Worm (Caenorhabditis elegans) whole organism, L1 larva: ENCODE measurements around the gene ceh-58.

ENCODE experiments used
- C04F5.9 ChIP-seq: sonication (generic microtip); optimal IDR thresholded peaks from 2 replicates; lab custom pipeline; 2016; ENCODE audit warnings: missing genetic modification characterization, missing compliant biosample characterization
- C16A3.4 ChIP-seq: fragments of 150-350 bp; optimal IDR thresholded peaks from 2 replicates; lab custom pipeline; 2014; ENCODE audit warnings: missing biosample characterization, missing genetic modification characterization
- C34B4.2 ChIP-seq: sonication (generic microtip); optimal IDR thresholded peaks from 2 replicates; lab custom pipeline; 2017; ENCODE audit warnings: mild to moderate bottlenecking, missing genetic modification characterization, missing compliant biosample characterization
- F16B12.6 ChIP-seq: fragments of 150-350 bp; optimal IDR thresholded peaks from 2 replicates; lab custom pipeline; 2014; ENCODE audit warnings: missing biosample characterization, missing genetic modification characterization
- Y116A8C.19 ChIP-seq: sonication (generic microtip); optimal IDR thresholded peaks from 2 replicates; lab custom pipeline; 2016; ENCODE audit warnings: missing compliant biosample characterization, missing genetic modification characterization, borderline replicate concordance
- ama-1 ChIP-seq: fragments of 150-350 bp; optimal IDR thresholded peaks from 2 replicates; lab custom pipeline; 2014
- blmp-1 ChIP-seq: fragments of 150-350 bp; optimal IDR thresholded peaks from 2 replicates; lab custom pipeline; 2014; ENCODE audit warnings: missing biosample characterization, missing genetic modification characterization
- ceh-63 ChIP-seq: fragments of 200-800 bp; sonication (Bioruptor generic); optimal IDR thresholded peaks from 2 replicates; lab custom pipeline; 2018; ENCODE audit warnings: mild to moderate bottlenecking, missing genetic modification characterization, missing compliant biosample characterization
- ceh-82 ChIP-seq, 3 experiments: fragments of 150-350 bp in 1 of 3; sonication (generic microtip) in 2 of 3; optimal IDR thresholded peaks; 2 replicates each; lab custom pipeline; 2014 to 2017; ENCODE audit warnings: missing biosample characterization in 3 of 3, missing genetic modification characterization in 3 of 3
- ceh-88 ChIP-seq: fragments of 200-800 bp; sonication (Bioruptor generic); IDR thresholded peaks from 2 replicates; pipeline ENCODE4 v1.3.6; 2022; ENCODE audit warnings: missing genetic modification characterization, missing compliant biosample characterization
- ceh-90 ChIP-seq: sonication (generic microtip); optimal IDR thresholded peaks from 2 replicates; lab custom pipeline; 2016; ENCODE audit warnings: missing genetic modification characterization, missing compliant biosample characterization
- ces-1 ChIP-seq: fragments of 150-350 bp; optimal IDR thresholded peaks from 2 replicates; lab custom pipeline; 2014; ENCODE audit warnings: missing biosample characterization, missing genetic modification reagents, missing genetic modification characterization
- dpl-1 ChIP-seq, 3 experiments: fragments of 150-350 bp in 2 of 3; sonication (generic microtip) in 1 of 3; optimal IDR thresholded peaks; 2 replicates each; lab custom pipeline; 2014 to 2017; ENCODE audit warnings: missing biosample characterization in 3 of 3, missing genetic modification characterization in 3 of 3, missing genetic modification reagents in 3 of 3
- dsc-1 ChIP-seq: sonication (generic microtip); optimal IDR thresholded peaks from 2 replicates; lab custom pipeline; 2016; ENCODE audit warnings: mild to moderate bottlenecking, missing genetic modification characterization, missing compliant biosample characterization
- efl-1 ChIP-seq, 4 experiments: fragments of 150-350 bp; optimal IDR thresholded peaks in 3 of 4; peaks in 1 of 4; 1 replicate in 1 of 4; 2 replicates in 3 of 4; lab custom pipeline; 2014; ENCODE audit warnings: missing biosample characterization in 2 of 4, missing genetic modification characterization in 2 of 4, missing genetic modification reagents in 2 of 4
- efl-3 ChIP-seq: fragments of 200-800 bp; sonication (Bioruptor generic); optimal IDR thresholded peaks from 2 replicates; lab custom pipeline; 2018; ENCODE audit warnings: mild to moderate bottlenecking, missing genetic modification characterization, missing compliant biosample characterization
- egl-13 ChIP-seq: sonication (generic microtip); optimal IDR thresholded peaks from 2 replicates; lab custom pipeline; 2016; ENCODE audit warnings: missing genotype, missing genetic modification reagents, missing genetic modification characterization, missing compliant biosample characterization
- egl-27 ChIP-seq, 2 experiments: fragments of 150-350 bp in 1 of 2; sonication (generic microtip); optimal IDR thresholded peaks; 3 replicates each; lab custom pipeline; 2017 to 2018; ENCODE audit warnings: missing biosample characterization in 2 of 2, missing genetic modification characterization in 2 of 2, missing genetic modification reagents in 2 of 2
- elt-2 ChIP-seq: sonication (generic microtip); optimal IDR thresholded peaks from 2 replicates; lab custom pipeline; 2016; ENCODE audit warnings: missing genetic modification characterization, mild to moderate bottlenecking, inconsistent platforms, missing compliant biosample characterization, missing genetic modification reagents
- elt-3 ChIP-seq, 6 experiments: fragments of 150-350 bp in 1 of 6; sonication (generic microtip); optimal IDR thresholded peaks; 2 replicates each; lab custom pipeline; 2017 to 2018; ENCODE audit warnings: missing biosample characterization in 6 of 6, missing genetic modification characterization in 6 of 6, inconsistent platforms in 1 of 6
- fkh-10 ChIP-seq: sonication (generic microtip); optimal IDR thresholded peaks from 2 replicates; lab custom pipeline; 2017; ENCODE audit warnings: missing biosample characterization, missing genetic modification reagents, missing genetic modification characterization
- fkh-8 ChIP-seq: sonication (generic microtip); optimal IDR thresholded peaks from 2 replicates; lab custom pipeline; 2016; ENCODE audit warnings: mild to moderate bottlenecking, missing genetic modification characterization, missing compliant biosample characterization
- fos-1 ChIP-seq: fragments of 150-350 bp; optimal IDR thresholded peaks from 2 replicates; lab custom pipeline; 2014; ENCODE audit warnings: missing biosample characterization, missing genetic modification characterization
- grh-1 ChIP-seq: fragments of 200-800 bp; sonication (Bioruptor generic); IDR thresholded peaks from 2 replicates; pipeline ENCODE4 v1.3.6; 2022; ENCODE audit warnings: missing genetic modification reagents, missing genetic modification characterization, missing compliant biosample characterization
- hlh-4 ChIP-seq: sonication (generic microtip); optimal IDR thresholded peaks from 2 replicates; lab custom pipeline; 2016; ENCODE audit warnings: mild to moderate bottlenecking, missing genetic modification characterization, missing compliant biosample characterization
- lin-13 ChIP-seq: fragments of 150-350 bp; optimal IDR thresholded peaks from 2 replicates; lab custom pipeline; 2014; ENCODE audit warnings: missing biosample characterization, missing genetic modification reagents, missing genetic modification characterization
- lin-14 ChIP-seq: fragments of 200-800 bp; sonication (Bioruptor generic); optimal IDR thresholded peaks from 2 replicates; lab custom pipeline; 2018; ENCODE audit warnings: mild to moderate bottlenecking, missing genetic modification characterization, moderate library complexity, missing compliant biosample characterization
- lin-39 ChIP-seq: fragments of 150-350 bp; optimal IDR thresholded peaks from 2 replicates; lab custom pipeline; 2014; ENCODE audit warnings: missing biosample characterization, missing genetic modification reagents, missing genetic modification characterization
- lir-3 ChIP-seq: sonication (generic microtip); optimal IDR thresholded peaks from 2 replicates; lab custom pipeline; 2016; ENCODE audit warnings: mild to moderate bottlenecking, missing genetic modification characterization, moderate library complexity, missing compliant biosample characterization; ENCODE audit not compliant: poor library complexity
- lsy-2 ChIP-seq, 2 experiments: fragments of 150-350 bp; optimal IDR thresholded peaks; 2 replicates each; lab custom pipeline; 2014; ENCODE audit warnings: missing biosample characterization in 2 of 2, missing genetic modification characterization in 2 of 2
- mef-2 ChIP-seq: fragments of 150-350 bp; optimal IDR thresholded peaks from 2 replicates; lab custom pipeline; 2014; ENCODE audit warnings: missing biosample characterization, missing genetic modification characterization
- nhr-12 ChIP-seq: sonication (generic microtip); optimal IDR thresholded peaks from 2 replicates; lab custom pipeline; 2017; ENCODE audit warnings: missing biosample characterization, missing genetic modification characterization
- nhr-19 ChIP-seq: fragments of 200-800 bp; sonication (Bioruptor generic); conservative IDR thresholded peaks from 2 replicates; pipeline ENCODE4 v1.3.6; 2022; ENCODE audit warnings: missing genetic modification characterization, missing compliant biosample characterization
- nhr-237 ChIP-seq: fragments of 150-350 bp; optimal IDR thresholded peaks from 2 replicates; lab custom pipeline; 2014; ENCODE audit warnings: missing biosample characterization, missing genetic modification characterization
- nhr-28 ChIP-seq: fragments of 150-350 bp; optimal IDR thresholded peaks from 2 replicates; lab custom pipeline; 2014; ENCODE audit warnings: missing biosample characterization, missing genetic modification characterization
- nhr-47 ChIP-seq: sonication (generic microtip); optimal IDR thresholded peaks from 2 replicates; lab custom pipeline; 2016; ENCODE audit warnings: mild to moderate bottlenecking, missing genetic modification characterization, moderate library complexity, missing compliant biosample characterization
- nhr-71 ChIP-seq: sonication (generic microtip); optimal IDR thresholded peaks from 2 replicates; lab custom pipeline; 2016; ENCODE audit warnings: mild to moderate bottlenecking, missing genetic modification characterization, moderate library complexity, missing compliant biosample characterization
- nhr-77 ChIP-seq: fragments of 150-350 bp; optimal IDR thresholded peaks from 2 replicates; lab custom pipeline; 2014; ENCODE audit warnings: missing biosample characterization, missing genetic modification characterization
- nhr-85 ChIP-seq: sonication (generic microtip); peaks from one replicate; lab custom pipeline; 2016; ENCODE audit warnings: missing genetic modification characterization, inconsistent platforms, missing compliant biosample characterization
- pax-3 ChIP-seq: fragments of 200-800 bp; sonication (Bioruptor generic); optimal IDR thresholded peaks from 2 replicates; lab custom pipeline; 2018; ENCODE audit warnings: mild to moderate bottlenecking, missing genetic modification characterization, moderate library complexity, missing compliant biosample characterization
- skn-1 ChIP-seq: fragments of 150-350 bp; optimal IDR thresholded peaks from 2 replicates; lab custom pipeline; 2014; ENCODE audit warnings: missing biosample characterization, missing genetic modification characterization
- sox-4 ChIP-seq: sonication (generic microtip); optimal IDR thresholded peaks from 2 replicates; lab custom pipeline; 2016; ENCODE audit warnings: missing genetic modification characterization, missing compliant biosample characterization
- sptf-1 ChIP-seq: fragments of 150-350 bp; optimal IDR thresholded peaks from 2 replicates; lab custom pipeline; 2014; ENCODE audit warnings: missing biosample characterization, missing genetic modification characterization
- sup-37 ChIP-seq: fragments of 200-800 bp; sonication (Bioruptor generic); optimal IDR thresholded peaks from 2 replicates; lab custom pipeline; 2018; ENCODE audit warnings: mild to moderate bottlenecking, missing genetic modification characterization, missing compliant biosample characterization
- swsn-7 ChIP-seq: sonication (generic microtip); optimal IDR thresholded peaks from 2 replicates; lab custom pipeline; 2016; ENCODE audit warnings: missing genetic modification characterization, missing compliant biosample characterization
- tbx-2 ChIP-seq: sonication (generic microtip); optimal IDR thresholded peaks from 2 replicates; lab custom pipeline; 2016; ENCODE audit warnings: missing genetic modification characterization, missing compliant biosample characterization
- tlp-1 ChIP-seq: fragments of 150-350 bp; optimal IDR thresholded peaks from 2 replicates; lab custom pipeline; 2014; ENCODE audit warnings: missing biosample characterization, missing genetic modification characterization
- unc-86 ChIP-seq: sonication (generic microtip); optimal IDR thresholded peaks from 2 replicates; lab custom pipeline; 2016; ENCODE audit warnings: missing genetic modification characterization, missing compliant biosample characterization
- xbp-1 ChIP-seq: sonication (generic microtip); optimal IDR thresholded peaks from 2 replicates; lab custom pipeline; 2016; ENCODE audit warnings: missing genetic modification characterization, missing compliant biosample characterization
- zag-1 ChIP-seq: fragments of 150-350 bp; optimal IDR thresholded peaks from 2 replicates; lab custom pipeline; 2014; ENCODE audit warnings: missing biosample characterization, missing genetic modification characterization
- ztf-4 ChIP-seq: fragments of 150-350 bp; optimal IDR thresholded peaks from 2 replicates; lab custom pipeline; 2014; ENCODE audit warnings: missing biosample characterization, missing genetic modification characterization

Gene ceh-58

DNA sequence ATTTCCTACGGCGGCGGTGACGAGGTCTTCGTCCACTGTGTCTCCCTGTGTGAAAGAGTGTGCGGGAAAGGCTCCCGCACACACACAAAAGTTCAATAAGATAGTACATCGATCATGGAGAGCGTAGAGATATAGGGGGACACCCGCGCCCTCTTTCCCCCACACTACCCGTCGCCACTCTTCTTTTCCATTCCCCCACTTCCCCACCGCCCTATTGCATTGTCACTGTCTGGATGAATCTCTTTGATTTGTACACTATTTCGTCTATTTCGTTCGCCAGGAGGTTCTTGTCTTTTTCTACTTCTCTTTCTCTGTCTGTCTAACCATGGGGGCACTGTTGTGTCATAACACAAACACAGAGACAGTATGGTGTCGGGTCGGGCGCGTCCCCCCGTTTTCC is 12.8 kb upstream of the ceh-58 start (continued):
- TF ChIP-seq ceh-82 (tag; optimal IDR thresholded peaks at IDR 0.05; lab: Kevin White, UChicago) (peak in 2 of 3 experiments; percentile 30 to 49), Y116A8C.19 (tag; lab: Kevin White, UChicago) (no peak), nhr-77 (tag; lab: Kevin White, UChicago) (peak; percentile 27), ztf-4 (tag; lab: Kevin White, UChicago) (no peak), grh-1 (GFP tag; lab: Robert Waterston, UW) (peak; percentile 40; the same call in 1 of the 2 replicates), sup-37 (GFP tag; lab: Kevin White, UChicago) (no peak), nhr-71 (peak; percentile 64), unc-86 (tag; lab: Kevin White, UChicago) (no peak), dpl-1 (GFP tag; optimal IDR thresholded peaks at IDR 0.05; lab: Kevin White, UChicago) (peak; percentile 15 to 27 (median 27)), elt-2 (tag; lab: Kevin White, UChicago) (peak; percentile 51), mef-2 (no peak), elt-3 (tag; optimal IDR thresholded peaks at IDR 0.05; lab: Kevin White, UChicago) (no peak), sptf-1 (tag; lab: Kevin White, UChicago) (no peak), nhr-47 (tag; lab: Kevin White, UChicago) (peak; percentile 53), F16B12.6 (tag; lab: Kevin White, UChicago) (no peak), xbp-1 (tag; lab: Kevin White, UChicago) (peak; percentile 37), egl-27 (tag; optimal IDR thresholded peaks at IDR 0.05; lab: Kevin White, UChicago) (peak in 1 of 2 experiments; percentile 39), egl-13 (tag; lab: Kevin White, UChicago) (no peak), nhr-85 (peak; percentile 97), efl-1 (optimal IDR thresholded peaks at IDR 0.05; lab: Kevin White, UChicago) (peak; percentile 37 to 41), efl-1 (GFP tag; optimal IDR thresholded peaks at IDR 0.05 in 1 of 2; lab: Kevin White, UChicago) (peak; percentile 9 to 95), nhr-19 (peak; percentile 66), fkh-10 (GFP tag; lab: Kevin White, UChicago) (no peak), ceh-90 (tag; lab: Kevin White, UChicago) (no peak), blmp-1 (tag; lab: Kevin White, UChicago) (peak; percentile 72), ceh-88 (no peak), C16A3.4 (peak; percentile 27), lin-39 (no peak), C04F5.9 (no peak), lin-13 (GFP tag; lab: Kevin White, UChicago) (peak; percentile 20), fos-1 (tag; lab: Kevin White, UChicago) (peak; percentile 21), lin-14 (GFP tag; lab: Kevin White, UChicago) (peak; percentile 91), tbx-2 (tag; lab: Kevin White, UChicago) (peak; percentile 28), efl-3 (peak; percentile 98), ama-1 (lab: Kevin White, UChicago) (no peak), lsy-2 (tag; optimal IDR thresholded peaks at IDR 0.05; lab: Kevin White, UChicago) (peak; percentile 11 to 65), ceh-63 (GFP tag; lab: Kevin White, UChicago) (no peak)

DNA sequence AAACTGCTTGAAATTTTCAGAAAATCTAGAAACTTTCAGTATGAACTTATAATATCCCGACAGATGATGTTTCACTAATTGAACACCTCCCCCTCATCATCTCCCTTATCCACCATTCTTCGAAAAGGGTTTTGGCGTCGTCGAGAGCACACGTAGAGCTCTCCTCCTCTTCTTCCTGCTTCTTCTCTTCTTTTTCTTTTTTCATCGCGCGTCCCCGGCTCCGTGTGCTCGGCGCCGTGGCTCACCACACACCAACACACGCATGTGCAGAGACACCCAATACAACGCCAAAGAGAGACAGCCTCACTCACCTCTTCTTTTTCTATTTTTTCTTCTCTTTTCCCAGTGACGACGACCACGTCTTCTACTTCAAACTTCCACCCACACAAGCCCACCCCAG is 10.1 kb upstream of the ceh-58 start:
- TF ChIP-seq ceh-90 (tag; lab: Kevin White, UChicago) (no peak), fos-1 (tag; lab: Kevin White, UChicago) (no peak), ces-1 (GFP tag; lab: Kevin White, UChicago) (no peak), tlp-1 (tag; lab: Kevin White, UChicago) (no peak), lin-13 (GFP tag; lab: Kevin White, UChicago) (no peak), sup-37 (GFP tag; lab: Kevin White, UChicago) (no peak), hlh-4 (tag; lab: Kevin White, UChicago) (no peak), nhr-28 (tag; lab: Kevin White, UChicago) (no peak), C34B4.2 (tag; lab: Kevin White, UChicago) (no peak), sox-4 (tag; lab: Kevin White, UChicago) (no peak), ama-1 (lab: Kevin White, UChicago) (no peak), nhr-85 (peak; percentile 13), nhr-237 (tag; lab: Kevin White, UChicago) (no peak), ztf-4 (tag; lab: Kevin White, UChicago) (no peak), zag-1 (tag; lab: Kevin White, UChicago) (no peak), efl-3 (no peak), pax-3 (tag; lab: Kevin White, UChicago) (no peak), skn-1 (tag; lab: Kevin White, UChicago) (no peak), swsn-7 (tag; lab: Kevin White, UChicago) (peak; percentile 0), lin-39 (no peak), dsc-1 (tag; lab: Kevin White, UChicago) (peak; percentile 51), F16B12.6 (tag; lab: Kevin White, UChicago) (no peak), unc-86 (tag; lab: Kevin White, UChicago) (no peak), sptf-1 (tag; lab: Kevin White, UChicago) (no peak), nhr-12 (tag; lab: Kevin White, UChicago) (no peak), lir-3 (tag; lab: Kevin White, UChicago) (no peak), fkh-8 (tag; lab: Kevin White, UChicago) (peak; percentile 80)
